Worm (Caenorhabditis elegans): ENCODE measurements around the gene ins-5.

DNA sequence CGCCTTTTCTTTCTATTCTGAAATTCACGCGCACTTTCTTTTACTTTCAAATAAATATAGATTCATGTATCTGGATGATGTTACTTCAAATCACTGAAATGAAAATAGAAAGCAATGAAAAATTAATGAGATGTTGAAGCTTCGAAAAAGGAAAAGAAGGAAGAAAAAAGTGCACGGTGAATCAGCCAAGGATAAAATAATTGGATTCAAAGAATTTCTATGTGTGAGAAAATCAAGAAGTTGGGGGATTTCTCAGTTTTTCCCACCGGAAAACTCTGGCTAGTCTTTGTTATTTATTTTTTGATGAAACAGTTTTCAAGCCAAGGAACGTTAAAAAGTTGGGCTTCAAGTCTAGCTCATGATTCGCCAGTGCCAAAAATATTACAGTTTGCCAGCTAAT lies 45.6 kb upstream of the ins-5 start:
- no peak for TF ChIP-seq fos-1 (tag; optimal IDR thresholded peaks at IDR 0.05)
- TF ChIP-seq egl-27 (tag; optimal IDR thresholded peaks at IDR 0.05): no peak

Data from whole organism, L2 larva.